Fruit fly (Drosophila melanogaster) whole organism, embryonic: ENCODE results near the gene CG14669.

ENCODE experiments used
- Ada2b ChIP-seq: fragments of 200-800 bp; sonication (Bioruptor generic); IDR thresholded peaks from 2 replicates; pipeline ENCODE4 v1.3.6; 2022; ENCODE audit warnings: missing biosample characterization, missing genetic modification characterization
- BtbVII ChIP-seq: fragments of 200-800 bp; sonication (Bioruptor generic); optimal IDR thresholded peaks from 3 replicates; lab custom pipeline; 2017; ENCODE audit warnings: missing biosample characterization, mild to moderate bottlenecking, missing genetic modification characterization
- C15 ChIP-seq: fragments of 200-800 bp; sonication (Bioruptor generic); IDR thresholded peaks from 3 replicates; pipeline ENCODE4 v1.3.6; 2022; ENCODE audit warnings: missing biosample characterization, missing genetic modification characterization
- CG10147 ChIP-seq: fragments of 200-800 bp; sonication (Bioruptor generic); optimal IDR thresholded peaks from 2 replicates; lab custom pipeline; 2019; ENCODE audit warnings: missing biosample characterization, mild to moderate bottlenecking, missing genetic modification characterization, moderate library complexity
- CG10209 ChIP-seq: fragments of 200-800 bp; sonication (Bioruptor generic); optimal IDR thresholded peaks from 3 replicates; lab custom pipeline; 2017; ENCODE audit warnings: missing biosample characterization, mild to moderate bottlenecking, missing genetic modification characterization, missing genetic modification reagents
- CG10366 ChIP-seq: fragments of 200-800 bp; sonication (Bioruptor generic); IDR thresholded peaks from 2 replicates; pipeline ENCODE4 v1.3.6; 2022; ENCODE audit warnings: missing biosample characterization, missing genetic modification characterization
- CG11695 ChIP-seq: fragments of 200-800 bp; sonication (Bioruptor generic); IDR thresholded peaks from 3 replicates; pipeline ENCODE4 v1.3.6; 2022; ENCODE audit warnings: missing biosample characterization, missing genetic modification characterization
- CG12104 ChIP-seq: fragments of 200-800 bp; sonication (Bioruptor generic); optimal IDR thresholded peaks from 3 replicates; lab custom pipeline; 2016; ENCODE audit warnings: missing biosample characterization, missing genetic modification characterization
- CG15514 ChIP-seq: fragments of 200-800 bp; sonication (Bioruptor generic); optimal IDR thresholded peaks from 3 replicates; lab custom pipeline; 2017; ENCODE audit warnings: missing biosample characterization, missing genetic modification characterization, mild to moderate bottlenecking, moderate library complexity, missing genetic modification reagents
- CG17186 ChIP-seq: fragments of 200-800 bp; sonication (Bioruptor generic); optimal IDR thresholded peaks from 3 replicates; lab custom pipeline; 2017; ENCODE audit warnings: missing biosample characterization, missing genetic modification reagents, missing genetic modification characterization
- CG17829 ChIP-seq: fragments of 200-800 bp; optimal IDR thresholded peaks from 2 replicates; lab custom pipeline; 2019; ENCODE audit warnings: missing biosample characterization, mild to moderate bottlenecking, missing genetic modification characterization, moderate library complexity
- CG30020 ChIP-seq: fragments of 200-800 bp; optimal IDR thresholded peaks from 2 replicates; lab custom pipeline; 2019; ENCODE audit warnings: missing biosample characterization, mild to moderate bottlenecking, missing genetic modification characterization, moderate library complexity
- CG30403 ChIP-seq: fragments of 200-800 bp; sonication (Bioruptor generic); optimal IDR thresholded peaks from 3 replicates; lab custom pipeline; 2016; ENCODE audit warnings: missing biosample characterization, missing genetic modification characterization
- CG32772 ChIP-seq: fragments of 200-800 bp; sonication (Bioruptor generic); IDR thresholded peaks from 2 replicates; pipeline ENCODE4 v1.3.6; 2022; ENCODE audit warnings: missing biosample characterization, missing genetic modification characterization
- CG8290 ChIP-seq, 3 experiments: fragments of 200-800 bp; sonication (Bioruptor generic); optimal IDR thresholded peaks; 2 replicates each; lab custom pipeline; 2016 to 2019; ENCODE audit warnings: missing biosample characterization in 3 of 3, missing genetic modification characterization in 3 of 3, mild to moderate bottlenecking in 2 of 3, moderate library complexity in 1 of 3
- CG9797 ChIP-seq: fragments of 200-800 bp; sonication (Bioruptor generic); optimal IDR thresholded peaks from 3 replicates; lab custom pipeline; 2018; ENCODE audit warnings: missing biosample characterization, mild to moderate bottlenecking, missing genetic modification characterization
- D19A ChIP-seq: fragments of 200-800 bp; optimal IDR thresholded peaks from 3 replicates; lab custom pipeline; 2019; ENCODE audit warnings: missing biosample characterization, mild to moderate bottlenecking, missing genetic modification characterization, moderate library complexity
- Dp ChIP-seq: fragments of 200-800 bp; sonication (Bioruptor generic); optimal IDR thresholded peaks from 2 replicates; lab custom pipeline; 2018; ENCODE audit warnings: missing biosample characterization, mild to moderate bottlenecking, missing genetic modification characterization, moderate library complexity
- Ets65A ChIP-seq: fragments of 200-800 bp; sonication (Bioruptor generic); peaks from one replicate; lab custom pipeline; 2016; ENCODE audit warnings: missing biosample characterization, missing genetic modification characterization
- Lhr ChIP-seq: fragments of 200-800 bp; sonication (Bioruptor generic); optimal IDR thresholded peaks from 3 replicates; lab custom pipeline; 2017; ENCODE audit warnings: mild to moderate bottlenecking, missing biosample characterization, missing genetic modification reagents, missing genetic modification characterization
- MBD-R2 ChIP-seq: fragments of 200-800 bp; sonication (Bioruptor generic); IDR thresholded peaks from 2 replicates; pipeline ENCODE4 v1.3.6; 2022; ENCODE audit warnings: missing biosample characterization, missing genetic modification characterization
- Mad ChIP-seq: fragments of 200-800 bp; sonication (Bioruptor generic); optimal IDR thresholded peaks from 2 replicates; lab custom pipeline; 2016; ENCODE audit warnings: missing biosample characterization, missing genetic modification characterization
- Neu2 ChIP-seq: fragments of 200-800 bp; sonication (Bioruptor generic); optimal IDR thresholded peaks from 3 replicates; lab custom pipeline; 2016; ENCODE audit warnings: missing biosample characterization, missing genetic modification characterization, borderline replicate concordance
- Nf-YB ChIP-seq: fragments of 200-800 bp; sonication (Bioruptor generic); optimal IDR thresholded peaks from 3 replicates; lab custom pipeline; 2019; ENCODE audit warnings: missing biosample characterization, mild to moderate bottlenecking, missing genetic modification characterization, moderate library complexity
- Nf-YC ChIP-seq: fragments of 200-800 bp; optimal IDR thresholded peaks from 3 replicates; lab custom pipeline; 2019; ENCODE audit warnings: missing biosample characterization, mild to moderate bottlenecking, missing genetic modification characterization, moderate library complexity
- Oaz ChIP-seq: fragments of 200-800 bp; sonication (Bioruptor generic); IDR thresholded peaks from 2 replicates; pipeline ENCODE4 v1.3.6; 2022; ENCODE audit warnings: missing biosample characterization, missing genetic modification characterization
- Sox100B ChIP-seq: fragments of 200-800 bp; sonication (Bioruptor generic); optimal IDR thresholded peaks from 3 replicates; lab custom pipeline; 2018; ENCODE audit warnings: missing biosample characterization, mild to moderate bottlenecking, missing genetic modification characterization
- Spps ChIP-seq: fragments of 200-800 bp; sonication (Bioruptor generic); optimal IDR thresholded peaks from 2 replicates; lab custom pipeline; 2018; ENCODE audit warnings: missing biosample characterization, mild to moderate bottlenecking, missing genetic modification characterization
- caup ChIP-seq: fragments of 200-800 bp; sonication (Bioruptor generic); optimal IDR thresholded peaks from 3 replicates; lab custom pipeline; 2017; ENCODE audit warnings: missing biosample characterization, mild to moderate bottlenecking, missing genetic modification characterization, moderate library complexity; ENCODE audit not compliant: severe bottlenecking
- cg ChIP-seq: fragments of 200-800 bp; sonication (Bioruptor generic); optimal IDR thresholded peaks from 3 replicates; lab custom pipeline; 2019; ENCODE audit warnings: missing biosample characterization, mild to moderate bottlenecking, missing genetic modification characterization, moderate library complexity
- chinmo ChIP-seq: fragments of 200-800 bp; sonication (Bioruptor generic); IDR thresholded peaks from 4 replicates; pipeline ENCODE4 v1.3.6; 2022; ENCODE audit warnings: missing biosample characterization, missing genetic modification characterization; ENCODE audit not compliant: partially characterized antibody
- crp ChIP-seq, 2 experiments: fragments of 200-800 bp; sonication (Bioruptor generic); optimal IDR thresholded peaks; 2 replicates in 1 of 2; 3 replicates in 1 of 2; lab custom pipeline; 2017; ENCODE audit warnings: missing biosample characterization in 2 of 2, missing genetic modification characterization in 2 of 2, mild to moderate bottlenecking in 1 of 2, moderate library complexity in 1 of 2
- dm ChIP-seq: fragments of 200-800 bp; sonication (Bioruptor generic); optimal IDR thresholded peaks from 3 replicates; lab custom pipeline; 2016; ENCODE audit warnings: missing biosample characterization, missing genetic modification characterization
- eve ChIP-seq, 2 experiments: fragments of >200 bp; optimal IDR thresholded peaks; 2 replicates each; lab custom pipeline; 2017; ENCODE audit warnings: missing biosample characterization in 2 of 2, missing genetic modification characterization in 2 of 2
- fd3F ChIP-seq: fragments of 200-800 bp; sonication (Bioruptor generic); optimal IDR thresholded peaks from 2 replicates; lab custom pipeline; 2018; ENCODE audit warnings: missing biosample characterization, mild to moderate bottlenecking, missing genetic modification characterization, moderate library complexity
- fd64A ChIP-seq: fragments of 200-800 bp; sonication (Bioruptor generic); optimal IDR thresholded peaks from 3 replicates; lab custom pipeline; 2018; ENCODE audit warnings: missing biosample characterization, mild to moderate bottlenecking, missing genetic modification characterization
- ftz-f1 ChIP-seq: fragments of 200-800 bp; sonication (Bioruptor generic); optimal IDR thresholded peaks from 2 replicates; lab custom pipeline; 2016; ENCODE audit warnings: missing biosample characterization, missing genetic modification characterization
- gce ChIP-seq: fragments of 200-800 bp; sonication (Bioruptor generic); IDR thresholded peaks from 3 replicates; pipeline ENCODE4 v1.3.6; 2022; ENCODE audit warnings: missing biosample characterization, missing genetic modification characterization
- hbn ChIP-seq: fragments of 200-800 bp; sonication (Bioruptor generic); IDR thresholded peaks from 2 replicates; pipeline ENCODE4 v1.3.6; 2022; ENCODE audit warnings: missing biosample characterization, missing genetic modification characterization; ENCODE audit not compliant: partially characterized antibody
- insv ChIP-seq, 2 experiments: fragments of 200-800 bp; sonication (Bioruptor generic); optimal IDR thresholded peaks; 3 replicates each; lab custom pipeline; 2016 to 2018; ENCODE audit warnings: missing biosample characterization in 2 of 2, missing genetic modification characterization in 2 of 2
- inv ChIP-seq: fragments of 200-800 bp; sonication (Bioruptor generic); IDR thresholded peaks from 2 replicates; pipeline ENCODE4 v1.3.6; 2022; ENCODE audit warnings: missing biosample characterization, missing genetic modification characterization; ENCODE audit not compliant: partially characterized antibody
- lab ChIP-seq: fragments of 200-800 bp; sonication (Bioruptor generic); optimal IDR thresholded peaks from 3 replicates; lab custom pipeline; 2017; ENCODE audit warnings: missing biosample characterization, missing genetic modification characterization, mild to moderate bottlenecking, moderate library complexity, missing genetic modification reagents
- lbe ChIP-seq: fragments of 200-800 bp; sonication (Bioruptor generic); optimal IDR thresholded peaks from 2 replicates; lab custom pipeline; 2016; ENCODE audit warnings: missing biosample characterization, mild to moderate bottlenecking, missing genetic modification characterization
- nmo ChIP-seq: fragments of 200-800 bp; sonication (Bioruptor generic); optimal IDR thresholded peaks from 2 replicates; lab custom pipeline; 2018; ENCODE audit warnings: missing biosample characterization, mild to moderate bottlenecking, missing genetic modification characterization, moderate library complexity
- peb ChIP-seq: fragments of 200-800 bp; sonication (Bioruptor generic); IDR thresholded peaks from 2 replicates; pipeline ENCODE4 v1.3.6; 2022; ENCODE audit warnings: missing biosample characterization, missing genetic modification characterization
- phol ChIP-seq: fragments of 200-800 bp; sonication (Bioruptor generic); optimal IDR thresholded peaks from 3 replicates; lab custom pipeline; 2018; ENCODE audit warnings: missing biosample characterization, mild to moderate bottlenecking, missing genetic modification characterization, moderate library complexity
- pros ChIP-seq: fragments of 200-800 bp; sonication (Bioruptor generic); optimal IDR thresholded peaks from 3 replicates; lab custom pipeline; 2019; ENCODE audit warnings: missing biosample characterization, mild to moderate bottlenecking, missing genetic modification characterization, moderate library complexity
- pzg ChIP-seq: fragments of 200-800 bp; sonication (Bioruptor generic); optimal IDR thresholded peaks from 3 replicates; lab custom pipeline; 2018; ENCODE audit warnings: missing biosample characterization, mild to moderate bottlenecking, missing genetic modification characterization, moderate library complexity
- sisA ChIP-seq: fragments of 200-800 bp; sonication (Bioruptor generic); IDR thresholded peaks from 2 replicates; pipeline ENCODE4 v1.3.6; 2022; ENCODE audit warnings: missing biosample characterization, missing genetic modification characterization

The CG14669 gene

dm6 chr3R:5464481-5464880 is 50.2 kb downstream of the CG14669 start, which contains the start of gene PEK:
Gene PEK, minus strand, starts transcription at chr3R:5464753.
- TF ChIP-seq crp (GFP tag; optimal IDR thresholded peaks at IDR 0.05; lab: Kevin White, UChicago) (peak in 1 of 2 experiments; percentile 61), peb (no peak), lab (GFP tag; lab: Kevin White, UChicago) (no peak), Neu2 (GFP tag; lab: Kevin White, UChicago) (no peak), CG10209 (GFP tag; lab: Kevin White, UChicago) (no peak), Ada2b (GFP tag; lab: Robert Waterston, UW) (no peak), Lhr (GFP tag; lab: Kevin White, UChicago) (peak; percentile 32), D19A (tag; lab: Kevin White, UChicago) (peak; percentile 17), pros (GFP tag; lab: Kevin White, UChicago) (no peak), fd64A (GFP tag; lab: Kevin White, UChicago) (no peak), CG8290 (GFP tag; optimal IDR thresholded peaks at IDR 0.05; lab: Kevin White, UChicago) (no peak), CG8290 (tag; optimal IDR thresholded peaks at IDR 0.05; lab: Kevin White, UChicago) (peak in 1 of 2 experiments; percentile 33), CG30020 (tag; lab: Kevin White, UChicago) (peak; percentile 9), Spps (no peak), caup (GFP tag; lab: Kevin White, UChicago) (no peak), CG10366 (GFP tag; lab: Robert Waterston, UW) (no peak), CG17186 (GFP tag; lab: Kevin White, UChicago) (peak; percentile 75), Mad (no peak), pzg (peak; percentile 78), Nf-YC (tag; lab: Kevin White, UChicago) (peak; percentile 76), hbn (GFP tag; lab: Robert Waterston, UW) (0 out of 2 replicates have a peak, but pooled peaks have one; percentile 29), ftz-f1 (GFP tag; lab: Kevin White, UChicago) (no peak), Oaz (GFP tag; lab: Robert Waterston, UW) (no peak), cg (no peak), gce (no peak), Sox100B (GFP tag; lab: Kevin White, UChicago) (no peak), CG15514 (GFP tag; lab: Kevin White, UChicago) (peak; percentile 13), inv (no peak), Nf-YB (peak; percentile 53), Dp (GFP tag; lab: Kevin White, UChicago) (peak; percentile 51), CG11695 (no peak), C15 (GFP tag; lab: Robert Waterston, UW) (no peak), fd3F (GFP tag; lab: Kevin White, UChicago) (no peak), lbe (GFP tag; lab: Kevin White, UChicago) (no peak), CG30403 (GFP tag; lab: Kevin White, UChicago) (no peak), MBD-R2 (peak; percentile 60), CG12104 (GFP tag; lab: Kevin White, UChicago) (no peak), insv (GFP tag; optimal IDR thresholded peaks at IDR 0.05; lab: Kevin White, UChicago) (peak in 1 of 2 experiments; percentile 61), CG32772 (no peak), sisA (GFP tag; lab: Robert Waterston, UW) (no peak), chinmo (GFP tag; lab: Robert Waterston, UW) (peak; percentile 7; the same call in 1 of the 4 replicates), dm (GFP tag; lab: Kevin White, UChicago) (no peak), BtbVII (GFP tag; lab: Kevin White, UChicago) (no peak), eve (GFP tag; optimal IDR thresholded peaks at IDR 0.05; lab: Kevin White, UChicago) (no peak), CG9797 (GFP tag; lab: Kevin White, UChicago) (peak; percentile 69), nmo (peak; percentile 7), CG17829 (tag; lab: Kevin White, UChicago) (peak; percentile 16), phol (tag; lab: Kevin White, UChicago) (peak; percentile 8), CG10147 (GFP tag; lab: Kevin White, UChicago) (no peak), Ets65A (GFP tag; lab: Kevin White, UChicago) (no peak)
